Fruit fly (Drosophila melanogaster): Measurements from ENCODE around the gene CG11162.

- TF ChIP-seq Mnt (GFP tag; optimal IDR thresholded peaks at IDR 0.05), result no peak
- TF ChIP-seq kay (GFP tag; ENCODE audit: borderline replicate concordance), result no peak
Measured at dm6 chrX:13676458-13676944, at the start of gene CG11162.

Data from whole organism, adult.